Worm (Caenorhabditis elegans) whole organism, L1 larva: ENCODE measurements around the gene ptr-9.

Source experiments
- aha-1 ChIP-seq: fragments of 150-350 bp; optimal IDR thresholded peaks from 2 replicates; lab custom pipeline; 2014; ENCODE audit warnings: missing biosample characterization, missing genetic modification characterization
- alr-1 ChIP-seq: fragments of 200-800 bp; sonication (Bioruptor generic); optimal IDR thresholded peaks from 2 replicates; lab custom pipeline; 2018; ENCODE audit warnings: borderline replicate concordance, mild to moderate bottlenecking, missing genetic modification characterization, missing compliant biosample characterization
- blmp-1 ChIP-seq: fragments of 150-350 bp; optimal IDR thresholded peaks from 2 replicates; lab custom pipeline; 2014; ENCODE audit warnings: missing biosample characterization, missing genetic modification characterization
- ceh-63 ChIP-seq: fragments of 200-800 bp; sonication (Bioruptor generic); optimal IDR thresholded peaks from 2 replicates; lab custom pipeline; 2018; ENCODE audit warnings: mild to moderate bottlenecking, missing genetic modification characterization, missing compliant biosample characterization
- ceh-8 ChIP-seq: fragments of 200-800 bp; sonication (Bioruptor generic); optimal IDR thresholded peaks from 2 replicates; lab custom pipeline; 2018; ENCODE audit warnings: mild to moderate bottlenecking, missing genetic modification characterization, moderate library complexity, missing compliant biosample characterization
- ces-1 ChIP-seq: fragments of 150-350 bp; optimal IDR thresholded peaks from 2 replicates; lab custom pipeline; 2014; ENCODE audit warnings: missing biosample characterization, missing genetic modification reagents, missing genetic modification characterization
- dpl-1 ChIP-seq, 3 experiments: fragments of 150-350 bp in 2 of 3; sonication (generic microtip) in 1 of 3; optimal IDR thresholded peaks; 2 replicates each; lab custom pipeline; 2014 to 2017; ENCODE audit warnings: missing biosample characterization in 3 of 3, missing genetic modification characterization in 3 of 3, missing genetic modification reagents in 3 of 3
- efl-1 ChIP-seq, 4 experiments: fragments of 150-350 bp; optimal IDR thresholded peaks in 3 of 4; peaks in 1 of 4; 1 replicate in 1 of 4; 2 replicates in 3 of 4; lab custom pipeline; 2014; ENCODE audit warnings: missing biosample characterization in 2 of 4, missing genetic modification characterization in 2 of 4, missing genetic modification reagents in 2 of 4
- egl-13 ChIP-seq: sonication (generic microtip); optimal IDR thresholded peaks from 2 replicates; lab custom pipeline; 2016; ENCODE audit warnings: missing genotype, missing genetic modification reagents, missing genetic modification characterization, missing compliant biosample characterization
- egl-27 ChIP-seq, 2 experiments: fragments of 150-350 bp in 1 of 2; sonication (generic microtip); optimal IDR thresholded peaks; 3 replicates each; lab custom pipeline; 2017 to 2018; ENCODE audit warnings: missing biosample characterization in 2 of 2, missing genetic modification characterization in 2 of 2, missing genetic modification reagents in 2 of 2
- elt-2 ChIP-seq: sonication (generic microtip); optimal IDR thresholded peaks from 2 replicates; lab custom pipeline; 2016; ENCODE audit warnings: missing genetic modification characterization, mild to moderate bottlenecking, inconsistent platforms, missing compliant biosample characterization, missing genetic modification reagents
- fkh-10 ChIP-seq: sonication (generic microtip); optimal IDR thresholded peaks from 2 replicates; lab custom pipeline; 2017; ENCODE audit warnings: missing biosample characterization, missing genetic modification reagents, missing genetic modification characterization
- fkh-8 ChIP-seq: sonication (generic microtip); optimal IDR thresholded peaks from 2 replicates; lab custom pipeline; 2016; ENCODE audit warnings: mild to moderate bottlenecking, missing genetic modification characterization, missing compliant biosample characterization
- grh-1 ChIP-seq: fragments of 200-800 bp; sonication (Bioruptor generic); IDR thresholded peaks from 2 replicates; pipeline ENCODE4 v1.3.6; 2022; ENCODE audit warnings: missing genetic modification reagents, missing genetic modification characterization, missing compliant biosample characterization
- hlh-17 ChIP-seq: fragments of 200-800 bp; sonication (Bioruptor generic); optimal IDR thresholded peaks from 2 replicates; lab custom pipeline; 2018; ENCODE audit warnings: missing genetic modification characterization, mild to moderate bottlenecking, missing compliant biosample characterization, moderate library complexity, borderline replicate concordance
- irx-1 ChIP-seq: sonication (generic microtip); optimal IDR thresholded peaks from 2 replicates; lab custom pipeline; 2016; ENCODE audit warnings: missing genetic modification characterization, missing compliant biosample characterization
- isw-1 ChIP-seq: fragments of 200-800 bp; sonication (Bioruptor generic); IDR thresholded peaks from 2 replicates; pipeline ENCODE4 v1.3.6; 2022; ENCODE audit warnings: missing genetic modification characterization, missing compliant biosample characterization
- lin-14 ChIP-seq: fragments of 200-800 bp; sonication (Bioruptor generic); optimal IDR thresholded peaks from 2 replicates; lab custom pipeline; 2018; ENCODE audit warnings: mild to moderate bottlenecking, missing genetic modification characterization, moderate library complexity, missing compliant biosample characterization
- lin-15B ChIP-seq: fragments of 150-350 bp; sonication (generic microtip); optimal IDR thresholded peaks from 3 replicates; lab custom pipeline; 2014; ENCODE audit warnings: missing biosample characterization, missing genetic modification characterization
- lir-3 ChIP-seq: sonication (generic microtip); optimal IDR thresholded peaks from 2 replicates; lab custom pipeline; 2016; ENCODE audit warnings: mild to moderate bottlenecking, missing genetic modification characterization, moderate library complexity, missing compliant biosample characterization; ENCODE audit not compliant: poor library complexity
- lsy-2 ChIP-seq, 2 experiments: fragments of 150-350 bp; optimal IDR thresholded peaks; 2 replicates each; lab custom pipeline; 2014; ENCODE audit warnings: missing biosample characterization in 2 of 2, missing genetic modification characterization in 2 of 2
- nhr-19 ChIP-seq: fragments of 200-800 bp; sonication (Bioruptor generic); conservative IDR thresholded peaks from 2 replicates; pipeline ENCODE4 v1.3.6; 2022; ENCODE audit warnings: missing genetic modification characterization, missing compliant biosample characterization
- nhr-20 ChIP-seq: sonication (generic microtip); optimal IDR thresholded peaks from 2 replicates; lab custom pipeline; 2016; ENCODE audit warnings: mild to moderate bottlenecking, missing genetic modification characterization, missing compliant biosample characterization
- nhr-28 ChIP-seq: fragments of 150-350 bp; optimal IDR thresholded peaks from 2 replicates; lab custom pipeline; 2014; ENCODE audit warnings: missing biosample characterization, missing genetic modification characterization
- nhr-47 ChIP-seq: sonication (generic microtip); optimal IDR thresholded peaks from 2 replicates; lab custom pipeline; 2016; ENCODE audit warnings: mild to moderate bottlenecking, missing genetic modification characterization, moderate library complexity, missing compliant biosample characterization
- nhr-71 ChIP-seq: sonication (generic microtip); optimal IDR thresholded peaks from 2 replicates; lab custom pipeline; 2016; ENCODE audit warnings: mild to moderate bottlenecking, missing genetic modification characterization, moderate library complexity, missing compliant biosample characterization
- nhr-84 ChIP-seq: sonication (generic microtip); optimal IDR thresholded peaks from 2 replicates; lab custom pipeline; 2017; ENCODE audit warnings: missing biosample characterization, missing genetic modification characterization
- nhr-85 ChIP-seq: sonication (generic microtip); peaks from one replicate; lab custom pipeline; 2016; ENCODE audit warnings: missing genetic modification characterization, inconsistent platforms, missing compliant biosample characterization
- pag-3 ChIP-seq: sonication (generic microtip); optimal IDR thresholded peaks from 2 replicates; lab custom pipeline; 2017; ENCODE audit warnings: missing genetic modification characterization, mild to moderate bottlenecking, missing compliant biosample characterization, antibody characterized with exemption, borderline replicate concordance; ENCODE audit not compliant: insufficient read depth
- skn-1 ChIP-seq: fragments of 150-350 bp; optimal IDR thresholded peaks from 2 replicates; lab custom pipeline; 2014; ENCODE audit warnings: missing biosample characterization, missing genetic modification characterization
- snu-23 ChIP-seq: sonication (generic microtip); optimal IDR thresholded peaks from 2 replicates; lab custom pipeline; 2016; ENCODE audit warnings: missing genetic modification characterization, missing compliant biosample characterization
- sox-4 ChIP-seq: sonication (generic microtip); optimal IDR thresholded peaks from 2 replicates; lab custom pipeline; 2016; ENCODE audit warnings: missing genetic modification characterization, missing compliant biosample characterization
- zip-4 ChIP-seq: fragments of 200-800 bp; sonication (Bioruptor generic); optimal IDR thresholded peaks from 2 replicates; lab custom pipeline; 2018; ENCODE audit warnings: mild to moderate bottlenecking, missing genetic modification characterization, moderate library complexity, missing compliant biosample characterization
- ztf-11 ChIP-seq, 2 experiments: sonication (generic microtip); optimal IDR thresholded peaks; 2 replicates each; lab custom pipeline; 2016 to 2017; ENCODE audit warnings: missing genetic modification characterization in 2 of 2, missing biosample characterization in 1 of 2, missing compliant biosample characterization in 1 of 2

ptr-9 gene

ce11 chrIII:9114649-9115048 is 46.8 kb downstream of the ptr-9 start, which contains the start of gene ZK512.1:
TSS of gene ZK512.1 (plus strand) at chrIII:9114949.
- TF ChIP-seq efl-1 (optimal IDR thresholded peaks at IDR 0.05; lab: Kevin White, UChicago) (no peak), efl-1 (GFP tag; optimal IDR thresholded peaks at IDR 0.05 in 1 of 2; lab: Kevin White, UChicago) (peak in 1 of 2 experiments; percentile 65), ztf-11 (tag; optimal IDR thresholded peaks at IDR 0.05; lab: Kevin White, UChicago) (no peak)

ce11 chrIII:9114076-9114475 is 47.4 kb downstream of the ptr-9 start:
- TF ChIP-seq skn-1 (no peak), blmp-1 (tag; lab: Kevin White, UChicago) (peak; percentile 0)
- TF ChIP-seq, all 84 proteins: peak for 1

ce11 chrIII:9112479-9112878 is 49.0 kb downstream of the ptr-9 start:
- peak; percentile 23 for TF ChIP-seq blmp-1 (tag; lab: Kevin White, UChicago)
- TF ChIP-seq efl-1 (optimal IDR thresholded peaks at IDR 0.05; lab: Kevin White, UChicago): no peak
- TF ChIP-seq efl-1 (GFP tag; optimal IDR thresholded peaks at IDR 0.05 in 1 of 2; lab: Kevin White, UChicago): peak; percentile 43 to 85
- TF ChIP-seq nhr-28: no peak

- TF ChIP-seq lin-14: peak; percentile 10
- TF ChIP-seq nhr-47: peak; percentile 12
- peak in 1 of 3 experiments; percentile 11 for TF ChIP-seq dpl-1 (GFP tag; optimal IDR thresholded peaks at IDR 0.05; lab: Kevin White, UChicago)
- peak in 1 of 2 experiments; percentile 19 for TF ChIP-seq lsy-2 (tag; optimal IDR thresholded peaks at IDR 0.05; lab: Kevin White, UChicago)
- TF ChIP-seq efl-1 (optimal IDR thresholded peaks at IDR 0.05; lab: Kevin White, UChicago): peak in 1 of 2 experiments; percentile 25
- TF ChIP-seq efl-1 (GFP tag; optimal IDR thresholded peaks at IDR 0.05 in 1 of 2; lab: Kevin White, UChicago): peak in 1 of 2 experiments; percentile 10
- peak; percentile 27 for TF ChIP-seq nhr-71 (tag; lab: Kevin White, UChicago)
- peak; percentile 16 for TF ChIP-seq fkh-8 (tag; lab: Kevin White, UChicago)
- TF ChIP-seq isw-1: peak; percentile 21; the same call in 1 of the 2 replicates
Observed at ce11 chrIII:9110914-9111313, 50.5 kb downstream of the ptr-9 start.

- TF ChIP-seq zip-4 (GFP tag; lab: Kevin White, UChicago): no peak
- no peak for TF ChIP-seq snu-23
- TF ChIP-seq pag-3 (tag; lab: Kevin White, UChicago): no peak
- peak; percentile 53 for TF ChIP-seq nhr-85
- no peak for TF ChIP-seq skn-1
- no peak for TF ChIP-seq ceh-8
- no peak for TF ChIP-seq lir-3 (tag; lab: Kevin White, UChicago)
- no peak for TF ChIP-seq efl-1 (optimal IDR thresholded peaks at IDR 0.05; lab: Kevin White, UChicago)
- no peak for TF ChIP-seq efl-1 (GFP tag; optimal IDR thresholded peaks at IDR 0.05 in 1 of 2; lab: Kevin White, UChicago)
- TF ChIP-seq hlh-17 (GFP tag; lab: Kevin White, UChicago): no peak
- TF ChIP-seq blmp-1 (tag; lab: Kevin White, UChicago): peak; percentile 46
- no peak for TF ChIP-seq aha-1 (tag; lab: Kevin White, UChicago)
- no peak for TF ChIP-seq ces-1 (GFP tag; lab: Kevin White, UChicago)
- TF ChIP-seq fkh-10 (GFP tag; lab: Kevin White, UChicago): no peak
- no peak for TF ChIP-seq lin-15B (tag; lab: Kevin White, UChicago)
- TF ChIP-seq alr-1 (tag; lab: Kevin White, UChicago): no peak
- TF ChIP-seq fkh-8 (tag; lab: Kevin White, UChicago): no peak
- TF ChIP-seq nhr-84 (tag; lab: Kevin White, UChicago): no peak
- TF ChIP-seq nhr-28: no peak
- no peak for TF ChIP-seq sox-4 (tag; lab: Kevin White, UChicago)
- no peak for TF ChIP-seq nhr-20
- peak; percentile 28 for TF ChIP-seq elt-2 (tag; lab: Kevin White, UChicago)
- TF ChIP-seq irx-1 (tag; lab: Kevin White, UChicago): no peak
- peak; percentile 22 for TF ChIP-seq lin-14
- no peak for TF ChIP-seq ceh-63 (GFP tag; lab: Kevin White, UChicago)
- no peak for TF ChIP-seq grh-1 (GFP tag; lab: Robert Waterston, UW)
- TF ChIP-seq dpl-1 (GFP tag; optimal IDR thresholded peaks at IDR 0.05; lab: Kevin White, UChicago): no peak
- no peak for TF ChIP-seq nhr-19 (GFP tag; lab: Robert Waterston, UW)
- TF ChIP-seq egl-27 (tag; optimal IDR thresholded peaks at IDR 0.05; lab: Kevin White, UChicago): no peak
- TF ChIP-seq egl-13 (tag; lab: Kevin White, UChicago): no peak
Observed at ce11 chrIII:9110270-9110669, 51.2 kb downstream of the ptr-9 start.
